Fruit fly (Drosophila melanogaster) whole organism, wandering third instar larva: ENCODE measurements around the gene Roc1a.

ENCODE experiments used
- Dif ChIP-seq: fragments of 200-275, 200-300 bp; sonication (Bioruptor generic); optimal IDR thresholded peaks from 2 replicates; lab custom pipeline; 2018; ENCODE audit warnings: missing biosample characterization, missing genetic modification characterization; ENCODE audit not compliant: partially characterized antibody
- Hr78 ChIP-seq: fragments of >200 bp; optimal IDR thresholded peaks from 2 replicates; lab custom pipeline; 2017; ENCODE audit warnings: missing biosample characterization, missing genetic modification characterization
- OdsH ChIP-seq: fragments of 200-800 bp; sonication (Bioruptor generic); optimal IDR thresholded peaks from 2 replicates; lab custom pipeline; 2016; ENCODE audit warnings: missing biosample characterization, mild to moderate bottlenecking, missing genetic modification characterization
- Sp1 ChIP-seq: fragments of 200-800 bp; sonication (Bioruptor generic); optimal IDR thresholded peaks from 3 replicates; lab custom pipeline; 2019; ENCODE audit warnings: missing biosample characterization, mild to moderate bottlenecking, missing genetic modification characterization, moderate library complexity
- dsf ChIP-seq: sonication (Bioruptor generic); optimal IDR thresholded peaks from 2 replicates; lab custom pipeline; 2016; ENCODE audit warnings: missing biosample characterization, missing genetic modification characterization, borderline replicate concordance
- rgr ChIP-seq: fragments of 200-800 bp; sonication (Bioruptor generic); optimal IDR thresholded peaks from 3 replicates; lab custom pipeline; 2016; ENCODE audit warnings: missing biosample characterization, mild to moderate bottlenecking, missing genetic modification characterization
- tai ChIP-seq: sonication (Bioruptor generic); optimal IDR thresholded peaks from 2 replicates; lab custom pipeline; 2016; ENCODE audit warnings: missing biosample characterization, missing genetic modification characterization
- usp ChIP-seq: fragments of >200 bp; optimal IDR thresholded peaks from 2 replicates; lab custom pipeline; 2017; ENCODE audit warnings: missing biosample characterization, missing genetic modification characterization

DNA sequence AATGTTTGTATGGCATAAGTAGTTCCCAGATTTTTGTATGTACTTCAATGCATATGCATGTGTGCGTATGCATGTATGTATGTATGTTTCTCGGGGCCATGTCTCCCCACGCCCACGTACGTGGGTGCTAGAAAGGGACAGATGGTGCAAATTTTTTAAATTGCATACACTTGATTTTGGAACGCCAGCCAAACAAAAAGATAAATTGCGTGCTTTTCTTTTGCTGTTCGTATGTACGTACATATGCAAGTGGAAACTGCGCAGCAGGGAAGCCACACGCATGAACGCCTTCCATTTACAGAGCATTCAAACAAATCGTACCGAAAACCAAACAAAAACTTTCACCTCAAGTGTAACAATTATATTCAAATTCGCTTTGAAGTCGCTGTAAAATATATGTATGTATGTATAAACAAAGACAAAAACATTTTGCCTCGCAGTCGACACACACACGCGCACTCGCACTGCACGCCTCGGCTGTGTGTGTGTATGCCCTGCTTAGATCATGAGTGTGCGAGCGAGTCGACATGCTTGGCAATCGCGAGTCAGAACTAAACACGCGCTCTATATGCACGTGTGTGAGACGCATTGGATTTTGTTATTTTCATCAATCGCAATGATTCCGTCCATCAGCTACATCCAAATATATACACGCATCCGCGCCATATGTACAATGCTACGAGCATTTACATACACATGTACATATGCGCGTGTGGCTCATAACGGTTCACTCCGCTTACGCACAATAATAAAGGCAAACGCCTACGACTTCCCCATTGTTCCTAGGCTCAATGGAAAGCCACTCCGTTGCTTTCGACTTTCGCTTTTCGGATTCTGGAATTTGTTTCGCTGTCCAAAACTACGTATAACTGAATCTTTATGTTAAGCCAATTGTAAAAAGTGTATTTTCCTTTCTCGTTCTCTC is 10.2 kb upstream of the Roc1a start:
- no peak for TF ChIP-seq Sp1 (GFP tag; lab: Kevin White, UChicago)
- no peak for TF ChIP-seq tai (GFP tag; lab: Kevin White, UChicago)
- TF ChIP-seq rgr (GFP tag; lab: Kevin White, UChicago): no peak
- TF ChIP-seq OdsH (GFP tag; lab: Kevin White, UChicago): no peak
- no peak for TF ChIP-seq dsf (GFP tag; lab: Kevin White, UChicago)
- TF ChIP-seq usp (GFP tag; lab: Kevin White, UChicago): no peak
- peak; percentile 23 for TF ChIP-seq Dif
- no peak for TF ChIP-seq Hr78 (GFP tag; lab: Kevin White, UChicago)
